Worm (Caenorhabditis elegans) whole organism, young adult: ENCODE data around the gene rabn-5.

Experiments used
- B0019.2 ChIP-seq: fragments of 200-800 bp; sonication (Bioruptor generic); conservative IDR thresholded peaks from 2 replicates; pipeline ENCODE4 v1.3.6; 2022; ENCODE audit warnings: missing genetic modification reagents, missing genetic modification characterization, missing compliant biosample characterization
- C06A6.2 ChIP-seq: fragments of 200-800 bp; sonication (Bioruptor generic); conservative IDR thresholded peaks from 2 replicates; pipeline ENCODE4 v1.3.6; 2022; ENCODE audit warnings: missing genetic modification characterization, missing compliant biosample characterization
- F33H1.4 ChIP-seq: fragments of 200-800 bp; sonication (Bioruptor generic); IDR thresholded peaks from 2 replicates; pipeline ENCODE4 v1.3.6; 2022; ENCODE audit warnings: missing genetic modification reagents, missing genetic modification characterization, missing compliant biosample characterization
- aptf-2 ChIP-seq: fragments of 200-800 bp; sonication (Bioruptor generic); conservative IDR thresholded peaks from 2 replicates; pipeline ENCODE4 v1.3.6; 2022; ENCODE audit warnings: missing genetic modification reagents, missing genetic modification characterization, missing compliant biosample characterization
- attf-6 ChIP-seq: fragments of 200-800 bp; sonication (Bioruptor generic); IDR thresholded peaks from 2 replicates; pipeline ENCODE4 v1.3.6; 2022; ENCODE audit warnings: missing genetic modification reagents, missing genetic modification characterization, missing compliant biosample characterization
- dpl-1 ChIP-seq: fragments of 150-350 bp; optimal IDR thresholded peaks from 2 replicates; lab custom pipeline; 2014; ENCODE audit warnings: missing biosample characterization, missing genetic modification reagents, missing genetic modification characterization
- efl-1 ChIP-seq: fragments of 150-350 bp; optimal IDR thresholded peaks from 2 replicates; lab custom pipeline; 2014; ENCODE audit warnings: missing biosample characterization, missing genetic modification reagents, missing genetic modification characterization
- fkh-3 ChIP-seq: sonication (generic microtip); optimal IDR thresholded peaks from 2 replicates; lab custom pipeline; 2016; ENCODE audit warnings: mild to moderate bottlenecking, missing genetic modification characterization, missing compliant biosample characterization
- hsf-1 ChIP-seq: fragments of 200-800 bp; sonication (Bioruptor generic); IDR thresholded peaks from 2 replicates; pipeline ENCODE4 v1.3.6; 2022; ENCODE audit warnings: missing genetic modification reagents, missing genetic modification characterization, missing compliant biosample characterization
- let-607 ChIP-seq, 2 experiments: fragments of 200-800 bp in 1 of 2; sonication (Bioruptor generic) in 1 of 2; sonication (generic microtip) in 1 of 2; optimal IDR thresholded peaks; 2 replicates each; lab custom pipeline; 2016 to 2018; ENCODE audit warnings: mild to moderate bottlenecking in 2 of 2, missing compliant biosample characterization in 2 of 2, missing genetic modification characterization in 2 of 2, moderate library complexity in 2 of 2, missing genotype in 1 of 2
- madf-6 ChIP-seq: fragments of 200-800 bp; sonication (Bioruptor generic); IDR thresholded peaks from 2 replicates; pipeline ENCODE4 v1.3.6; 2022; ENCODE audit warnings: missing genetic modification reagents, missing genetic modification characterization, missing compliant biosample characterization
- snpc-4 ChIP-seq, 5 experiments: fragments of 150-350 bp in 1 of 5; sonication (generic microtip) in 4 of 5; optimal IDR thresholded peaks; 2 replicates each; lab custom pipeline; 2014 to 2018; ENCODE audit warnings: missing genetic modification characterization in 5 of 5, missing biosample characterization in 3 of 5, antibody characterized with exemption in 2 of 5, mild to moderate bottlenecking in 2 of 5, missing compliant biosample characterization in 2 of 5, missing genotype in 2 of 5, moderate library complexity in 2 of 5, missing genetic modification reagents in 1 of 5
- tbp1 ChIP-seq: fragments of 200-800 bp; sonication (Bioruptor generic); optimal IDR thresholded peaks from 2 replicates; lab custom pipeline; 2018; ENCODE audit warnings: mild to moderate bottlenecking, missing genetic modification characterization, missing compliant biosample characterization
- unc-130 ChIP-seq: sonication (generic microtip); optimal IDR thresholded peaks from 2 replicates; lab custom pipeline; 2016; ENCODE audit warnings: missing genetic modification reagents, missing genetic modification characterization, missing compliant biosample characterization

- TF ChIP-seq let-607 (tag; optimal IDR thresholded peaks at IDR 0.05; lab: Kevin White, UChicago) (peak in 1 of 2 experiments; percentile 27), hsf-1 (0 out of 2 replicates have a peak, but pooled peaks have one; percentile 20), B0019.2 (no peak), dpl-1 (GFP tag; lab: Kevin White, UChicago) (no peak), attf-6 (GFP tag; lab: Robert Waterston, UW) (no peak), C06A6.2 (no peak), fkh-3 (tag; lab: Kevin White, UChicago) (no peak), efl-1 (GFP tag; lab: Kevin White, UChicago) (no peak), madf-6 (GFP tag; lab: Robert Waterston, UW) (no peak), snpc-4 (GFP tag; optimal IDR thresholded peaks at IDR 0.05; lab: Kevin White, UChicago) (no peak), snpc-4 (tag; optimal IDR thresholded peaks at IDR 0.05; lab: Kevin White, UChicago) (no peak), unc-130 (no peak), tbp1 (GFP tag; lab: Kevin White, UChicago) (no peak), F33H1.4 (GFP tag; lab: Robert Waterston, UW) (no peak), aptf-2 (no peak)
These were observed 12.7 kb downstream of the rabn-5 start for ce11 chrIII:5876867-5877641.
